Worm (Caenorhabditis elegans): ENCODE data around the gene kup-1.
"Not testable (repeated sequence)": the region's sequence is repeated elsewhere in the genome, so short reads cannot be mapped to it uniquely, and the experiment has no call there.

Gene kup-1

DNA sequence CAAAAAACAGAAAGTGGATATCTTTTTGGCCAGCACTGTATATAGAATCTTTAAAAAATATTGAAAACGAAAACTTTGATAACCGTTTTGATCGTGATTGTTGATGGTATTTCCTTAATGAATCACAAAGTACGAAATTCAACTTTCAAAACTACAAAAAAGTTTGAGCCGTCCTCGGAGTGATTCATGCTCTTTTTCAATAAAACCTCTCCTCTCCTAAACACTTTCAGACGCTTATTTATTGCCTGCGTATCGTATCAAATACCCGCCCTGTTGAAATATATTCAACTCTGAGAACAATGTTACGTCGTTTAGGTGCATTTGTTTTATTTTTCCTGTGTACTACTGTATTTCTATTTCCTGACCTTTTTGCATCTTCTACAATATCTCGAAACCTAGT lies 19.7 kb downstream of the kup-1 start:
- TF ChIP-seq ceh-2 (tag; optimal IDR thresholded peaks at IDR 0.05) (no peak), eyg-1 (tag; optimal IDR thresholded peaks at IDR 0.05) (no peak), fkh-6 (tag; optimal IDR thresholded peaks at IDR 0.05) (no peak), fkh-10 (GFP tag; optimal IDR thresholded peaks at IDR 0.05) (no peak), Y22D7AL.16 (tag; optimal IDR thresholded peaks at IDR 0.05) (no peak), ama-1 (optimal IDR thresholded peaks at IDR 0.05) (no peak), ets-4 (tag; optimal IDR thresholded peaks at IDR 0.05) (no peak), sox-2 (GFP tag; IDR thresholded peaks at IDR 0.05) (no peak), pqm-1 (tag; optimal IDR thresholded peaks at IDR 0.05) (no peak), hlh-15 (tag; optimal IDR thresholded peaks at IDR 0.05) (no peak), ceh-14 (tag; optimal IDR thresholded peaks at IDR 0.05) (no peak), unc-42 (tag; optimal IDR thresholded peaks at IDR 0.05) (no peak), madf-2 (tag; optimal IDR thresholded peaks at IDR 0.05) (no peak), ref-2 (tag; optimal IDR thresholded peaks at IDR 0.05) (no peak), elt-2 (tag; optimal IDR thresholded peaks at IDR 0.05) (no peak), pha-2 (tag; optimal IDR thresholded peaks at IDR 0.05) (no peak), pha-4 (tag; optimal IDR thresholded peaks at IDR 0.05) (no peak)

DNA sequence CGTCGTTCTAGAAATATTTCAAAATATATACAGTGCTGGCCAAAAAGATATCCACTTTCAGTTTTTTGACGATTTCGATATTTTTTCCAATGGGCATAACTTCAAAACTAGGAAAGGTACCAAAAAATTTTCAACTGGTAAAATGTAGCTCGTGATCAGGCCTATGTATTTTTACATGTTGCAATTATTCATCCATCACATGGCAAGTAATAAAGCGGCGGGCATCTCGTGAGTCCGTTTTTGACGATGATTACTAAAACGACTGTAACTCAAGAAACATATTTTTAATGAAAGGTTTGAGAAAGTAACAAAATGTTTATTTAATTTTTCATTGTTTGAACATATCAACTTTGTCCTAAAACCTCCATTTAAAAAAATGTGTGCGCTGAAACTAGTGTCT lies 20.6 kb downstream of the kup-1 start, which contains the start of gene F10C2.3:
Gene F10C2.3, plus strand, starts transcription at position 301 of the 400 bp plus-strand sequence.
- not testable (repeated sequence) for TF ChIP-seq T23F11.4 (GFP tag; optimal IDR thresholded peaks at IDR 0.05); hlh-6 (tag; optimal IDR thresholded peaks at IDR 0.05); K09A11.1 (tag; optimal IDR thresholded peaks at IDR 0.05; ENCODE audit: insufficient read depth)

DNA sequence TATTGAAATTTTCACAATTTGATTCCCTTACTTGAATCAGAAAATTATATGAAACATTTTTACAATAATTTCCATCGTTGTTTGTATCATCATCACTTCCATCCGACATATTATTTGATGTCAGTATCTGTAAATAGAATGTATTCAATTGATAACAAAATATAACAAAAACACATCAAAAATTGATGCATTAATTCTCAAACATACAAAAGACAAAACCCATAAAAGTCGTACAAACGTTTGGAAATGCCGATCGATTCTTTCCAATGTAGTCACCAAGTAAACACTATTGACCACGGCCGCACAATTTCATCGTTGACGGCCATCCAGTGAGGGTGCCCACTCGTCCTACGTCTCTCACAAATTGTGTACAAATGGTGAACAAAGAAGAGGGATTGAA lies 27.4 kb downstream of the kup-1 start, which contains the start of gene add-2:
Gene add-2, minus strand, starts transcription at position 109 of the 400 bp plus-strand sequence.
- no peak for TF ChIP-seq gmeb-2 (tag; optimal IDR thresholded peaks at IDR 0.05)
- TF ChIP-seq ceh-19 (GFP tag; optimal IDR thresholded peaks at IDR 0.05): no peak
- no peak for TF ChIP-seq pha-4 (tag; optimal IDR thresholded peaks at IDR 0.05)
- TF ChIP-seq K02D7.2 (tag; optimal IDR thresholded peaks at IDR 0.05): no peak
- TF ChIP-seq tbx-2 (tag; optimal IDR thresholded peaks at IDR 0.05): no peak
- TF ChIP-seq sox-4 (tag; optimal IDR thresholded peaks at IDR 0.05): no peak
- no peak for TF ChIP-seq ets-4 (tag; optimal IDR thresholded peaks at IDR 0.05)
- no peak for TF ChIP-seq ttx-3 (tag; optimal IDR thresholded peaks at IDR 0.05)
- TF ChIP-seq ceh-6 (GFP tag; optimal IDR thresholded peaks at IDR 0.05): no peak
- TF ChIP-seq sox-2 (GFP tag; IDR thresholded peaks at IDR 0.05): no peak
- no peak for TF ChIP-seq ahr-1 (tag; optimal IDR thresholded peaks at IDR 0.05)
- TF ChIP-seq T23F11.4 (GFP tag; optimal IDR thresholded peaks at IDR 0.05): no peak
- no peak for TF ChIP-seq rnt-1 (tag; optimal IDR thresholded peaks at IDR 0.05)
- no peak for TF ChIP-seq pros-1 (tag; optimal IDR thresholded peaks at IDR 0.05)
- TF ChIP-seq dve-1 (tag; optimal IDR thresholded peaks at IDR 0.05): no peak
- TF ChIP-seq pat-9 (tag; optimal IDR thresholded peaks at IDR 0.05): no peak

DNA sequence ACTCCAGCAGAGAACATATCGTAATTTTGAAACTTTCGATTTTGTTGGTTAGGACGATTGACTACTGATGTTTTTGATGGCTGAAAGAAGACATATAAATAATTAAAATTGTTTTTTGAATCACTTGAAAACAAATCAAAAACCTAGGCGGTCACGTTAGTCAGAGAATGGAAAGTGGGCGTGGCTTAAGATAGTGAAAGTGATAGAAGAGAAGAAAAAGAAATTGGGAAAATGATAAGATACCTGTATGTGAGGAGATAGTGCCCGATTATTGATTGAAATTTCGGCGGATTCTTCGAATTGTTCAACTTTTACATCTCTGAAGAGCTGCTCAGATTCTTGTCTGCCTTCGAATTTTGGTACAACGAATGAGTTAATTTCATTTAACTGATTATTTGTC lies 29.0 kb downstream of the kup-1 start:
- TF ChIP-seq hlh-15 (tag; optimal IDR thresholded peaks at IDR 0.05) (no peak), madf-2 (tag; optimal IDR thresholded peaks at IDR 0.05) (no peak), ama-1 (optimal IDR thresholded peaks at IDR 0.05) (no peak), zip-5 (tag; optimal IDR thresholded peaks at IDR 0.05) (no peak), hlh-6 (tag; optimal IDR thresholded peaks at IDR 0.05) (no peak), ceh-24 (tag; optimal IDR thresholded peaks at IDR 0.05) (no peak), ceh-9 (tag; optimal IDR thresholded peaks at IDR 0.05) (no peak), pha-2 (tag; optimal IDR thresholded peaks at IDR 0.05) (no peak), rnt-1 (tag; optimal IDR thresholded peaks at IDR 0.05) (no peak), Y22D7AL.16 (tag; optimal IDR thresholded peaks at IDR 0.05) (no peak), hlh-30 (tag; optimal IDR thresholded peaks at IDR 0.05; ENCODE audit: insufficient read depth) (no peak), ceh-6 (GFP tag; optimal IDR thresholded peaks at IDR 0.05) (no peak), eyg-1 (tag; optimal IDR thresholded peaks at IDR 0.05) (no peak), sox-4 (tag; optimal IDR thresholded peaks at IDR 0.05) (no peak), pax-1 (tag; optimal IDR thresholded peaks at IDR 0.05) (no peak), ceh-19 (GFP tag; optimal IDR thresholded peaks at IDR 0.05) (no peak), dve-1 (tag; optimal IDR thresholded peaks at IDR 0.05) (no peak), mec-3 (tag; optimal IDR thresholded peaks at IDR 0.05; ENCODE audit: borderline replicate concordance) (no peak), tbx-2 (tag; optimal IDR thresholded peaks at IDR 0.05) (no peak), tbx-7 (tag; optimal IDR thresholded peaks at IDR 0.05) (no peak)

Measured in whole organism, late embryonic.